Worm (Caenorhabditis elegans) whole organism, L1 larva: ENCODE data around the gene Y38H8A.7.

Experiments
- C04F5.9 ChIP-seq: sonication (generic microtip); optimal IDR thresholded peaks from 2 replicates; lab custom pipeline; 2016; ENCODE audit warnings: missing genetic modification characterization, missing compliant biosample characterization
- C34B4.2 ChIP-seq: sonication (generic microtip); optimal IDR thresholded peaks from 2 replicates; lab custom pipeline; 2017; ENCODE audit warnings: mild to moderate bottlenecking, missing genetic modification characterization, missing compliant biosample characterization
- aha-1 ChIP-seq: fragments of 150-350 bp; optimal IDR thresholded peaks from 2 replicates; lab custom pipeline; 2014; ENCODE audit warnings: missing biosample characterization, missing genetic modification characterization
- alr-1 ChIP-seq: fragments of 200-800 bp; sonication (Bioruptor generic); optimal IDR thresholded peaks from 2 replicates; lab custom pipeline; 2018; ENCODE audit warnings: borderline replicate concordance, mild to moderate bottlenecking, missing genetic modification characterization, missing compliant biosample characterization
- aly-2 ChIP-seq: fragments of 150-350 bp; optimal IDR thresholded peaks from 2 replicates; lab custom pipeline; 2014; ENCODE audit warnings: missing biosample characterization, missing genetic modification characterization
- ces-1 ChIP-seq: fragments of 150-350 bp; optimal IDR thresholded peaks from 2 replicates; lab custom pipeline; 2014; ENCODE audit warnings: missing biosample characterization, missing genetic modification reagents, missing genetic modification characterization
- dpl-1 ChIP-seq, 3 experiments: fragments of 150-350 bp in 2 of 3; sonication (generic microtip) in 1 of 3; optimal IDR thresholded peaks; 2 replicates each; lab custom pipeline; 2014 to 2017; ENCODE audit warnings: missing biosample characterization in 3 of 3, missing genetic modification characterization in 3 of 3, missing genetic modification reagents in 3 of 3
- dsc-1 ChIP-seq: sonication (generic microtip); optimal IDR thresholded peaks from 2 replicates; lab custom pipeline; 2016; ENCODE audit warnings: mild to moderate bottlenecking, missing genetic modification characterization, missing compliant biosample characterization
- efl-1 ChIP-seq, 4 experiments: fragments of 150-350 bp; optimal IDR thresholded peaks in 3 of 4; peaks in 1 of 4; 1 replicate in 1 of 4; 2 replicates in 3 of 4; lab custom pipeline; 2014; ENCODE audit warnings: missing biosample characterization in 2 of 4, missing genetic modification characterization in 2 of 4, missing genetic modification reagents in 2 of 4
- efl-3 ChIP-seq: fragments of 200-800 bp; sonication (Bioruptor generic); optimal IDR thresholded peaks from 2 replicates; lab custom pipeline; 2018; ENCODE audit warnings: mild to moderate bottlenecking, missing genetic modification characterization, missing compliant biosample characterization
- elt-2 ChIP-seq: sonication (generic microtip); optimal IDR thresholded peaks from 2 replicates; lab custom pipeline; 2016; ENCODE audit warnings: missing genetic modification characterization, mild to moderate bottlenecking, inconsistent platforms, missing compliant biosample characterization, missing genetic modification reagents
- elt-3 ChIP-seq, 6 experiments: fragments of 150-350 bp in 1 of 6; sonication (generic microtip); optimal IDR thresholded peaks; 2 replicates each; lab custom pipeline; 2017 to 2018; ENCODE audit warnings: missing biosample characterization in 6 of 6, missing genetic modification characterization in 6 of 6, inconsistent platforms in 1 of 6
- fos-1 ChIP-seq: fragments of 150-350 bp; optimal IDR thresholded peaks from 2 replicates; lab custom pipeline; 2014; ENCODE audit warnings: missing biosample characterization, missing genetic modification characterization
- hpl-2 ChIP-seq: fragments of 150-350 bp; optimal IDR thresholded peaks from 2 replicates; lab custom pipeline; 2014; ENCODE audit warnings: missing biosample characterization, missing genetic modification reagents, missing genetic modification characterization
- jun-1 ChIP-seq: fragments of 150-350 bp; optimal IDR thresholded peaks from 2 replicates; lab custom pipeline; 2014; ENCODE audit warnings: missing biosample characterization, missing genetic modification reagents, missing genetic modification characterization
- lin-14 ChIP-seq: fragments of 200-800 bp; sonication (Bioruptor generic); optimal IDR thresholded peaks from 2 replicates; lab custom pipeline; 2018; ENCODE audit warnings: mild to moderate bottlenecking, missing genetic modification characterization, moderate library complexity, missing compliant biosample characterization
- lir-3 ChIP-seq: sonication (generic microtip); optimal IDR thresholded peaks from 2 replicates; lab custom pipeline; 2016; ENCODE audit warnings: mild to moderate bottlenecking, missing genetic modification characterization, moderate library complexity, missing compliant biosample characterization; ENCODE audit not compliant: poor library complexity
- lsy-2 ChIP-seq, 2 experiments: fragments of 150-350 bp; optimal IDR thresholded peaks; 2 replicates each; lab custom pipeline; 2014; ENCODE audit warnings: missing biosample characterization in 2 of 2, missing genetic modification characterization in 2 of 2
- nhr-11 ChIP-seq: fragments of 150-350 bp; optimal IDR thresholded peaks from 2 replicates; lab custom pipeline; 2014; ENCODE audit warnings: missing biosample characterization, missing genetic modification characterization
- nhr-20 ChIP-seq: sonication (generic microtip); optimal IDR thresholded peaks from 2 replicates; lab custom pipeline; 2016; ENCODE audit warnings: mild to moderate bottlenecking, missing genetic modification characterization, missing compliant biosample characterization
- nhr-237 ChIP-seq: fragments of 150-350 bp; optimal IDR thresholded peaks from 2 replicates; lab custom pipeline; 2014; ENCODE audit warnings: missing biosample characterization, missing genetic modification characterization
- nhr-28 ChIP-seq: fragments of 150-350 bp; optimal IDR thresholded peaks from 2 replicates; lab custom pipeline; 2014; ENCODE audit warnings: missing biosample characterization, missing genetic modification characterization
- nhr-77 ChIP-seq: fragments of 150-350 bp; optimal IDR thresholded peaks from 2 replicates; lab custom pipeline; 2014; ENCODE audit warnings: missing biosample characterization, missing genetic modification characterization
- nhr-85 ChIP-seq: sonication (generic microtip); peaks from one replicate; lab custom pipeline; 2016; ENCODE audit warnings: missing genetic modification characterization, inconsistent platforms, missing compliant biosample characterization
- pax-3 ChIP-seq: fragments of 200-800 bp; sonication (Bioruptor generic); optimal IDR thresholded peaks from 2 replicates; lab custom pipeline; 2018; ENCODE audit warnings: mild to moderate bottlenecking, missing genetic modification characterization, moderate library complexity, missing compliant biosample characterization
- sox-4 ChIP-seq: sonication (generic microtip); optimal IDR thresholded peaks from 2 replicates; lab custom pipeline; 2016; ENCODE audit warnings: missing genetic modification characterization, missing compliant biosample characterization
- tlp-1 ChIP-seq: fragments of 150-350 bp; optimal IDR thresholded peaks from 2 replicates; lab custom pipeline; 2014; ENCODE audit warnings: missing biosample characterization, missing genetic modification characterization
- unc-30 ChIP-seq: sonication (generic microtip); optimal IDR thresholded peaks from 2 replicates; lab custom pipeline; 2017; ENCODE audit warnings: missing biosample characterization, missing genetic modification characterization
- unc-86 ChIP-seq: sonication (generic microtip); optimal IDR thresholded peaks from 2 replicates; lab custom pipeline; 2016; ENCODE audit warnings: missing genetic modification characterization, missing compliant biosample characterization
- unc-98 ChIP-seq: fragments of 200-800 bp; sonication (Bioruptor generic); IDR thresholded peaks from 2 replicates; pipeline ENCODE4 v1.3.6; 2022; ENCODE audit warnings: missing genetic modification characterization, missing compliant biosample characterization
- vab-15 ChIP-seq: sonication (generic microtip); optimal IDR thresholded peaks from 2 replicates; lab custom pipeline; 2017; ENCODE audit warnings: missing genotype, mild to moderate bottlenecking, missing genetic modification characterization, missing compliant biosample characterization
- xbp-1 ChIP-seq: sonication (generic microtip); optimal IDR thresholded peaks from 2 replicates; lab custom pipeline; 2016; ENCODE audit warnings: missing genetic modification characterization, missing compliant biosample characterization
- zag-1 ChIP-seq: fragments of 150-350 bp; optimal IDR thresholded peaks from 2 replicates; lab custom pipeline; 2014; ENCODE audit warnings: missing biosample characterization, missing genetic modification characterization
- ztf-11 ChIP-seq, 2 experiments: sonication (generic microtip); optimal IDR thresholded peaks; 2 replicates each; lab custom pipeline; 2016 to 2017; ENCODE audit warnings: missing genetic modification characterization in 2 of 2, missing biosample characterization in 1 of 2, missing compliant biosample characterization in 1 of 2

Y38H8A.7 gene

ce11 chrIV:13487019-13487418 is 31.7 kb downstream of the Y38H8A.7 start (continued):
- TF ChIP-seq hpl-2, result no peak
- TF ChIP-seq, all 84 proteins: peak for 14

- peak; percentile 1 for TF ChIP-seq nhr-85
- no peak for TF ChIP-seq fos-1 (tag; lab: Kevin White, UChicago)
Measured at ce11 chrIV:13487596-13487995, 32.3 kb downstream of the Y38H8A.7 start.

DNA sequence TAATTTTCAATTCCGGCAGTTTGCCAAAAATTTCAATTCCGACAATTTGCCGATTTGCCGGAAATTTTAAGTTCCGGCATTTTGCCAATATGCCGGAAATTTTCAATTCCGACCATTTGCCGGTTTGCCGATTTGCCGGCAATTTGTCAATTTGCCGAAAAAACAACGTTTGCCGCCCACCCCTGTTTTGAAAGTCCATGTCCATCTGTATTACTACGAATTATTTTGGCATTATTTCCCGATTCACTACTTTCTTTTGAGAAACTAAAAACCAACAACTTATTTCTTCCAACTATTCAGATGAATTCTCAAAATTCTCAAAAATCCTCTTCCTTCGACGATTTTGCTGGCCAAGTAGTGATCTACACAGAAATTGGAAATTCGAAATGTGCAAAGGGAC is 37.0 kb downstream of the Y38H8A.7 start, which contains the start of gene Y45F10A.7:
Gene Y45F10A.7, plus strand, starts transcription at position 301 of the 400 bp plus-strand sequence.
- no peak for TF ChIP-seq dsc-1 (tag; lab: Kevin White, UChicago)
- TF ChIP-seq aly-2 (tag; lab: Kevin White, UChicago), result no peak
- no peak for TF ChIP-seq lir-3 (tag; lab: Kevin White, UChicago)
- no peak for TF ChIP-seq tlp-1 (tag; lab: Kevin White, UChicago)
- no peak for TF ChIP-seq efl-3 (GFP tag; lab: Kevin White, UChicago)
- TF ChIP-seq ces-1, result no peak
- no peak for TF ChIP-seq C34B4.2 (tag; lab: Kevin White, UChicago)
- TF ChIP-seq nhr-20, result no peak
- TF ChIP-seq elt-2 (tag; lab: Kevin White, UChicago), result no peak
- TF ChIP-seq pax-3 (tag; lab: Kevin White, UChicago), result no peak
- TF ChIP-seq ztf-11 (tag; optimal IDR thresholded peaks at IDR 0.05; lab: Kevin White, UChicago), result no peak
- no peak for TF ChIP-seq lin-14 (GFP tag; lab: Kevin White, UChicago)
- no peak for TF ChIP-seq nhr-77 (tag; lab: Kevin White, UChicago)
- no peak for TF ChIP-seq alr-1 (tag; lab: Kevin White, UChicago)

- TF ChIP-seq jun-1 (tag; lab: Kevin White, UChicago), result no peak
- TF ChIP-seq unc-98 (GFP tag; lab: Robert Waterston, UW), result no peak
- TF ChIP-seq efl-1 (optimal IDR thresholded peaks at IDR 0.05; lab: Kevin White, UChicago), result no peak
- TF ChIP-seq efl-1 (GFP tag; optimal IDR thresholded peaks at IDR 0.05 in 1 of 2; lab: Kevin White, UChicago), result peak in 1 of 2 experiments; percentile 90
- no peak for TF ChIP-seq elt-3 (tag; optimal IDR thresholded peaks at IDR 0.05; lab: Kevin White, UChicago)
Measured at ce11 chrIV:13493719-13494118, 38.4 kb downstream of the Y38H8A.7 start.

DNA sequence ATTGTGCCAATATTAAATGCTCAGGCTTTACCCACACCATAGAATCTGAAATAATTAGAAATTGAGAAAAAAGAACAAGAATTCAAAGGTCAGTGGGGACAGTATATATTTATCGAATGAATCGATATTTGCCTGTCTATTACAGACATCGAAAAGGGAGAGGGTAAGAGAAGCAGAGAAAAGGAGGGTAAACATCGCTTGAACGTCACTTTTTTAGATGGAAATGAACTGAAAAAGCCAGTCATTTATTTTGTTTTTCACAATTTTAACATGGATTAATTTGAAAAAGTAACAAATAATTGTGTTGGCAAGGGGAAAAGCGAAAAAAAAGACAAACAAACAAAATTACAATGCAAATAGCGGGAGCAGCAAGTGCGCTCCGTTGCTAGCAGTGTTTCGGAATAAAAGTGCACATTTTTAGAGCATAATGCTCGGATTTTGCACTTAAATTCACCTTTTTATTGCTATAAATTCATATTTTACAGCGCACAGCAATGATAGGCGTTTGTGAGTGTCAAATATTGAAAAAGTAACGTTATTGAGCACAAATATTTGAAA is 47.6 kb downstream of the Y38H8A.7 start, which contains the start of gene tbc-9:
Gene tbc-9, minus strand, starts transcription at position 51 of the 558 bp plus-strand sequence.
- TF ChIP-seq tlp-1 (tag; lab: Kevin White, UChicago), result no peak
- no peak for TF ChIP-seq nhr-77 (tag; lab: Kevin White, UChicago)
- TF ChIP-seq fos-1 (tag; lab: Kevin White, UChicago), result no peak
- peak in 1 of 3 experiments; percentile 5 for TF ChIP-seq dpl-1 (GFP tag; optimal IDR thresholded peaks at IDR 0.05; lab: Kevin White, UChicago)
- TF ChIP-seq zag-1 (tag; lab: Kevin White, UChicago), result no peak

DNA sequence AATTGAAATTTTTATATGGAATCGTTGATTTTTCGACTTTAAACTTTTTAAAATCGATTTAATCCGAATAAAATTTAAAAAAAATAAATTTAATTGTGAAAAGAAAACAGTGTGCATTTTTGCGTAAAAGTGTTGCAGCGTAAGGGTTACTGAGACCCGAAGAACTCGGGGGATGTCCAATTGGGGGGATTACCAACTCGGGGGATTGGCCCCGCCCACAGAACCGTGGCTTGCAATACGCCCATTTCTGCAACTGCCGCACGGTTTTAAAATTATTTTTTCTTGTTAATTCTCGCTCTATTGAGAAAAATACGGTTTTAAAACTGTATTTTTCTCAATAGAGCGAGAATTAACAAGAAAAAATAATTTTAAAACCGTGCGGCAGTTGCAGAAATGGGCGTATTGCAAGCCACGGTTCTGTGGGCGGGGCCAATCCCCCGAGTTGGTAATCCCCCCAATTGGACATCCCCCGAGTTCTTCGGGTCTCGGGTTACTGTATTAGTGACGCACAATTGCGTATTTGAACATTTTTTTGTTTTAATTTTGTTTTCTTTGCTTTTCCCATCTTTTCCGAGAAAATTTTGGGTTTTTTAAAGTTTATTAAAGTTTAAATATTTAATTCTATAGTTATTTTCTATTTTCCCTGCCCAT is 48.2 kb downstream of the Y38H8A.7 start:
- peak in 1 of 2 experiments; percentile 13 for TF ChIP-seq lsy-2 (tag; optimal IDR thresholded peaks at IDR 0.05; lab: Kevin White, UChicago)

- no peak for TF ChIP-seq nhr-77 (tag; lab: Kevin White, UChicago)
- no peak for TF ChIP-seq unc-30 (tag; lab: Kevin White, UChicago)
- no peak for TF ChIP-seq unc-86 (tag; lab: Kevin White, UChicago)
- TF ChIP-seq jun-1 (tag; lab: Kevin White, UChicago), result no peak
- no peak for TF ChIP-seq nhr-28 (tag; lab: Kevin White, UChicago)
- no peak for TF ChIP-seq vab-15 (tag; lab: Kevin White, UChicago)
- TF ChIP-seq nhr-11 (tag; lab: Kevin White, UChicago), result no peak
- TF ChIP-seq aha-1 (tag; lab: Kevin White, UChicago), result no peak
- no peak for TF ChIP-seq efl-1 (optimal IDR thresholded peaks at IDR 0.05; lab: Kevin White, UChicago)
- TF ChIP-seq efl-1 (GFP tag; optimal IDR thresholded peaks at IDR 0.05 in 1 of 2; lab: Kevin White, UChicago), result no peak
- TF ChIP-seq C04F5.9 (tag; lab: Kevin White, UChicago), result no peak
- no peak for TF ChIP-seq ces-1
- no peak for TF ChIP-seq xbp-1
- no peak for TF ChIP-seq zag-1 (tag; lab: Kevin White, UChicago)
- TF ChIP-seq nhr-237, result no peak
- no peak for TF ChIP-seq alr-1 (tag; lab: Kevin White, UChicago)
- no peak for TF ChIP-seq sox-4 (tag; lab: Kevin White, UChicago)
Measured at ce11 chrIV:13505144-13505543, 49.8 kb downstream of the Y38H8A.7 start, which contains the start of gene seld-1. TSS of gene seld-1 (plus strand) at chrIV:13505444.
